Worm (Caenorhabditis elegans) whole organism, young adult: Measurements from ENCODE around the gene K01A6.7.

Experiments used
- B0019.2 ChIP-seq: fragments of 200-800 bp; sonication (Bioruptor generic); conservative IDR thresholded peaks from 2 replicates; pipeline ENCODE4 v1.3.6; 2022; ENCODE audit warnings: missing genetic modification reagents, missing genetic modification characterization, missing compliant biosample characterization
- B0261.1 ChIP-seq: sonication (generic microtip); optimal IDR thresholded peaks from 2 replicates; lab custom pipeline; 2016; ENCODE audit warnings: mild to moderate bottlenecking, missing genetic modification characterization, moderate library complexity, missing compliant biosample characterization
- B0336.3 ChIP-seq: fragments of 200-800 bp; sonication (Bioruptor generic); IDR thresholded peaks from 2 replicates; pipeline ENCODE4 v1.3.6; 2022; ENCODE audit warnings: missing genetic modification characterization, missing compliant biosample characterization
- C17E4.6 ChIP-seq: fragments of 200-800 bp; sonication (Bioruptor generic); IDR thresholded peaks from 2 replicates; pipeline ENCODE4 v1.3.6; 2022; ENCODE audit warnings: missing genetic modification reagents, missing genetic modification characterization, missing compliant biosample characterization
- F52B5.7 ChIP-seq: sonication (generic microtip); optimal IDR thresholded peaks from 2 replicates; lab custom pipeline; 2016; ENCODE audit warnings: mild to moderate bottlenecking, missing genetic modification characterization, missing compliant biosample characterization
- K12H6.12 ChIP-seq: fragments of 200-800 bp; sonication (Bioruptor generic); optimal IDR thresholded peaks from 2 replicates; lab custom pipeline; 2018; ENCODE audit warnings: mild to moderate bottlenecking, missing genetic modification characterization, missing compliant biosample characterization
- Y53G8AR.9 ChIP-seq: fragments of 200-800 bp; sonication (Bioruptor generic); conservative IDR thresholded peaks from 2 replicates; pipeline ENCODE4 v1.3.6; 2022; ENCODE audit warnings: missing genetic modification reagents, missing genetic modification characterization, missing compliant biosample characterization
- Y95B8A.8 ChIP-seq: fragments of 200-800 bp; sonication (Bioruptor generic); IDR thresholded peaks from 2 replicates; pipeline ENCODE4 v1.3.6; 2022; ENCODE audit warnings: missing genetic modification reagents, missing genetic modification characterization, missing compliant biosample characterization
- akir-1 ChIP-seq: fragments of 200-800 bp; sonication (Bioruptor generic); optimal IDR thresholded peaks from 2 replicates; lab custom pipeline; 2018; ENCODE audit warnings: mild to moderate bottlenecking, missing genetic modification characterization, moderate library complexity, missing compliant biosample characterization
- athp-1 ChIP-seq: sonication (generic microtip); optimal IDR thresholded peaks from 2 replicates; lab custom pipeline; 2017; ENCODE audit warnings: mild to moderate bottlenecking, missing genetic modification characterization, missing compliant biosample characterization
- attf-3 ChIP-seq: fragments of 200-800 bp; sonication (Bioruptor generic); conservative IDR thresholded peaks from 2 replicates; pipeline ENCODE4 v1.3.6; 2022; ENCODE audit warnings: missing genetic modification reagents, missing genetic modification characterization, missing compliant biosample characterization
- attf-5 ChIP-seq: fragments of 200-800 bp; sonication (Bioruptor generic); optimal IDR thresholded peaks from 2 replicates; lab custom pipeline; 2018; ENCODE audit warnings: mild to moderate bottlenecking, missing genetic modification characterization, missing compliant biosample characterization
- cebp-1 ChIP-seq, 2 experiments: fragments of 200-800 bp in 1 of 2; sonication (Bioruptor generic) in 1 of 2; sonication (generic microtip) in 1 of 2; IDR thresholded peaks in 1 of 2; optimal IDR thresholded peaks in 1 of 2; 2 replicates each; pipeline versions ENCODE4 v1.3.6 to Lab custom; 2017 to 2022; ENCODE audit warnings: missing compliant biosample characterization in 2 of 2, missing genetic modification characterization in 2 of 2, mild to moderate bottlenecking in 1 of 2, missing genetic modification reagents in 1 of 2, moderate library complexity in 1 of 2
- ceh-27 ChIP-seq: fragments of 200-800 bp; sonication (Bioruptor generic); optimal IDR thresholded peaks from 2 replicates; lab custom pipeline; 2018; ENCODE audit warnings: mild to moderate bottlenecking, missing genetic modification characterization, moderate library complexity, missing compliant biosample characterization
- ceh-40 ChIP-seq: fragments of 200-800 bp; sonication (Bioruptor generic); IDR thresholded peaks from 2 replicates; pipeline ENCODE4 v1.3.6; 2022; ENCODE audit warnings: missing genetic modification characterization, missing compliant biosample characterization
- ceh-91 ChIP-seq: fragments of 200-800 bp; sonication (Bioruptor generic); IDR thresholded peaks from 2 replicates; pipeline ENCODE4 v1.3.6; 2022; ENCODE audit warnings: missing genetic modification reagents, missing genetic modification characterization, missing compliant biosample characterization
- dpl-1 ChIP-seq: fragments of 150-350 bp; optimal IDR thresholded peaks from 2 replicates; lab custom pipeline; 2014; ENCODE audit warnings: missing biosample characterization, missing genetic modification reagents, missing genetic modification characterization
- egl-18 ChIP-seq: fragments of 200-800 bp; sonication (Bioruptor generic); IDR thresholded peaks from 2 replicates; pipeline ENCODE4 v1.3.6; 2022; ENCODE audit warnings: missing genetic modification reagents, missing genetic modification characterization, missing compliant biosample characterization
- egl-44 ChIP-seq: fragments of 200-800 bp; sonication (Bioruptor generic); IDR thresholded peaks from 2 replicates; pipeline ENCODE4 v1.3.6; 2022; ENCODE audit warnings: missing genetic modification reagents, missing genetic modification characterization, missing compliant biosample characterization
- hlh-12 ChIP-seq: sonication (generic microtip); optimal IDR thresholded peaks from 2 replicates; lab custom pipeline; 2016; ENCODE audit warnings: missing genetic modification characterization, missing compliant biosample characterization
- hmg-1.2 ChIP-seq: fragments of 200-800 bp; sonication (Bioruptor generic); IDR thresholded peaks from 2 replicates; pipeline ENCODE4 v1.3.6; 2022; ENCODE audit warnings: missing genetic modification reagents, missing genetic modification characterization, missing compliant biosample characterization
- lag-1 ChIP-seq: fragments of 200-800 bp; sonication (Bioruptor generic); IDR thresholded peaks from 2 replicates; pipeline ENCODE4 v1.3.6; 2022; ENCODE audit warnings: missing genetic modification reagents, missing genetic modification characterization, missing compliant biosample characterization
- let-526 ChIP-seq: fragments of 200-800 bp; sonication (Bioruptor generic); IDR thresholded peaks from 2 replicates; pipeline ENCODE4 v1.3.6; 2022; ENCODE audit warnings: missing genetic modification reagents, missing genetic modification characterization, missing compliant biosample characterization
- lsl-1 ChIP-seq: fragments of 200-800 bp; sonication (Bioruptor generic); optimal IDR thresholded peaks from 2 replicates; lab custom pipeline; 2018; ENCODE audit warnings: mild to moderate bottlenecking, missing genetic modification characterization, moderate library complexity, missing compliant biosample characterization
- madf-10 ChIP-seq: sonication (generic microtip); optimal IDR thresholded peaks from 2 replicates; lab custom pipeline; 2016; ENCODE audit warnings: mild to moderate bottlenecking, missing genetic modification characterization, missing compliant biosample characterization
- mcd-1 ChIP-seq: fragments of 200-800 bp; sonication (Bioruptor generic); IDR thresholded peaks from 2 replicates; pipeline ENCODE4 v1.3.6; 2022; ENCODE audit warnings: missing genetic modification reagents, missing genetic modification characterization, missing compliant biosample characterization
- mxl-1 ChIP-seq: sonication (generic microtip); optimal IDR thresholded peaks from 2 replicates; lab custom pipeline; 2016; ENCODE audit warnings: missing genetic modification characterization, missing compliant biosample characterization
- nhr-179 ChIP-seq: sonication (generic microtip); optimal IDR thresholded peaks from 2 replicates; lab custom pipeline; 2016; ENCODE audit warnings: mild to moderate bottlenecking, missing genetic modification characterization, missing compliant biosample characterization
- nhr-90 ChIP-seq: sonication (generic microtip); optimal IDR thresholded peaks from 2 replicates; lab custom pipeline; 2016; ENCODE audit warnings: missing genotype, mild to moderate bottlenecking, missing genetic modification characterization, missing compliant biosample characterization
- rec-8 ChIP-seq, 2 experiments: sonication (generic microtip); optimal IDR thresholded peaks; 2 replicates each; lab custom pipeline; 2016; ENCODE audit warnings: mild to moderate bottlenecking in 2 of 2, missing genetic modification characterization in 2 of 2, missing genetic modification reagents in 2 of 2, missing genotype in 2 of 2, missing biosample characterization in 1 of 2, missing compliant biosample characterization in 1 of 2, moderate library complexity in 1 of 2
- rpc-1 ChIP-seq, 2 experiments: fragments of 150-350 bp in 1 of 2; sonication (generic microtip) in 1 of 2; optimal IDR thresholded peaks; 2 replicates each; lab custom pipeline; 2014 to 2018; ENCODE audit warnings: missing biosample characterization in 1 of 2, missing genetic modification characterization in 1 of 2, missing genetic modification reagents in 1 of 2, missing genotype in 1 of 2
- ztf-18 ChIP-seq: sonication (generic microtip); optimal IDR thresholded peaks from 2 replicates; lab custom pipeline; 2016; ENCODE audit warnings: missing genotype, mild to moderate bottlenecking, missing genetic modification characterization, missing compliant biosample characterization
- ztf-22 ChIP-seq: fragments of 200-800 bp; sonication (Bioruptor generic); optimal IDR thresholded peaks from 2 replicates; lab custom pipeline; 2018; ENCODE audit warnings: mild to moderate bottlenecking, missing genetic modification characterization, moderate library complexity, missing compliant biosample characterization

K01A6.7 gene

ce11 chrIV:11754328-11754727 lies 16.0 kb upstream of the K01A6.7 start, which contains the start of gene scl-18:
TSS of gene scl-18 (minus strand) at chrIV:11754428.
- TF ChIP-seq ceh-27 (GFP tag; lab: Kevin White, UChicago) (no peak), ztf-22 (no peak)
- TF ChIP-seq, all 124 proteins: peak for 0

ce11 chrIV:11748852-11749251 lies 10.5 kb upstream of the K01A6.7 start, which contains the start of gene T12A7.6:
TSS of gene T12A7.6 (plus strand) at chrIV:11749220.
- no peak for TF ChIP-seq cebp-1 (GFP tag; IDR thresholded peaks at IDR 0.05; lab: Robert Waterston, UW)
- peak; percentile 14 for TF ChIP-seq cebp-1 (tag; optimal IDR thresholded peaks at IDR 0.05; lab: Kevin White, UChicago)
- no peak for TF ChIP-seq lag-1 (GFP tag; lab: Robert Waterston, UW)

ce11 chrIV:11745340-11745739 lies 7.0 kb upstream of the K01A6.7 start, which contains the start of gene gem-4:
TSS of gene gem-4 (plus strand) at chrIV:11745640.
- TF ChIP-seq ztf-18 (no peak), cebp-1 (GFP tag; IDR thresholded peaks at IDR 0.05; lab: Robert Waterston, UW) (peak; percentile 36; the same call in 1 of the 2 replicates), cebp-1 (tag; optimal IDR thresholded peaks at IDR 0.05; lab: Kevin White, UChicago) (peak; percentile 53), let-526 (GFP tag; lab: Robert Waterston, UW) (no peak), madf-10 (tag; lab: Kevin White, UChicago) (no peak), Y53G8AR.9 (GFP tag; lab: Robert Waterston, UW) (no peak), ceh-91 (no peak)

- TF ChIP-seq ceh-40, result no peak
- TF ChIP-seq lsl-1 (GFP tag; lab: Kevin White, UChicago), result no peak
- TF ChIP-seq C17E4.6 (GFP tag; lab: Robert Waterston, UW), result no peak
- no peak for TF ChIP-seq nhr-90
- TF ChIP-seq dpl-1, result no peak
- TF ChIP-seq K12H6.12 (tag; lab: Kevin White, UChicago), result peak; percentile 64
- TF ChIP-seq athp-1 (tag; lab: Kevin White, UChicago), result no peak
- no peak for TF ChIP-seq attf-5
- TF ChIP-seq B0019.2, result no peak
- no peak for TF ChIP-seq hlh-12 (tag; lab: Kevin White, UChicago)
- TF ChIP-seq akir-1, result no peak
- TF ChIP-seq rpc-1 (optimal IDR thresholded peaks at IDR 0.05; lab: Kevin White, UChicago), result no peak
- no peak for TF ChIP-seq rpc-1 (tag; optimal IDR thresholded peaks at IDR 0.05; lab: Kevin White, UChicago)
- TF ChIP-seq B0336.3 (GFP tag; lab: Robert Waterston, UW), result no peak
- TF ChIP-seq B0261.1 (tag; lab: Kevin White, UChicago), result no peak
- TF ChIP-seq Y53G8AR.9 (GFP tag; lab: Robert Waterston, UW), result no peak
- TF ChIP-seq cebp-1 (GFP tag; IDR thresholded peaks at IDR 0.05; lab: Robert Waterston, UW), result 0 out of 2 replicates have a peak, but pooled peaks have one; percentile 42
- TF ChIP-seq cebp-1 (tag; optimal IDR thresholded peaks at IDR 0.05; lab: Kevin White, UChicago), result no peak
- TF ChIP-seq egl-44 (GFP tag; lab: Robert Waterston, UW), result no peak
- TF ChIP-seq mxl-1 (tag; lab: Kevin White, UChicago), result no peak
- no peak for TF ChIP-seq Y95B8A.8 (GFP tag; lab: Robert Waterston, UW)
- no peak for TF ChIP-seq egl-18 (GFP tag; lab: Robert Waterston, UW)
- TF ChIP-seq attf-3 (GFP tag; lab: Robert Waterston, UW), result no peak
- TF ChIP-seq F52B5.7 (tag; lab: Kevin White, UChicago), result no peak
- no peak for TF ChIP-seq mcd-1 (GFP tag; lab: Robert Waterston, UW)
- no peak for TF ChIP-seq nhr-179 (tag; lab: Kevin White, UChicago)
- TF ChIP-seq rec-8 (tag; optimal IDR thresholded peaks at IDR 0.05; lab: Kevin White, UChicago), result no peak
- TF ChIP-seq hmg-1.2, result peak; percentile 60; the same call in 1 of the 2 replicates
Measured at ce11 chrIV:11744287-11744686, 5.9 kb upstream of the K01A6.7 start.
